Worm (Caenorhabditis elegans): ENCODE data around the gene ZK616.8.

DNA sequence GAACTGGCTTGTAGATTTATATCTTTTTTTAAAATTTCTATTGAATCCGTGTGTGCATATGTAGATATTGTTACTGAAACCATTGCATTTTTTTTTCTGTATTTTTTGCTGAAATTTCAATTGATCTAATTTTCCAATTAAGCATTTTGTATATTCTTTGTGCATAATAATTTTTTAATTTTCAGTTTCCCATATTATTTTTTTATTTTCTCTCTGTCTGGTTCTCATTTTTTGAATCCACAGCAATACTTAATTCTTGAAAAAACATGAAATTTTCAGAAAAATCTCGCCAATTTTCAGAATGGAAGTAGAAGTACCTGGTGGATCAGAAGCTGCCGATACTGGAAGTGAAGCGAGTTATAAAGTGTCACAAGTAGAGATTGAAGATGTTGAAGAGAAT is 45.4 kb downstream of the ZK616.8 start, which contains the start of gene sand-1:
- TF ChIP-seq flt-1 (GFP tag; IDR thresholded peaks at IDR 0.05) (no peak), ama-1 (optimal IDR thresholded peaks at IDR 0.05) (no peak), ceh-13 (GFP tag; optimal IDR thresholded peaks at IDR 0.05) (no peak), F13C5.2 (tag; optimal IDR thresholded peaks at IDR 0.05) (no peak), ets-7 (tag; optimal IDR thresholded peaks at IDR 0.05) (no peak), hmbx-1 (tag; optimal IDR thresholded peaks at IDR 0.05) (no peak), tbx-37 (GFP tag; conservative IDR thresholded peaks at IDR 0.05) (no peak), tbx-11 (GFP tag; IDR thresholded peaks at IDR 0.05) (no peak), aly-1 (tag; optimal IDR thresholded peaks at IDR 0.05) (no peak), hnd-1 (tag; optimal IDR thresholded peaks at IDR 0.05) (no peak), tra-4 (tag; optimal IDR thresholded peaks at IDR 0.05) (no peak), pes-1 (GFP tag; IDR thresholded peaks at IDR 0.05) (no peak), scrt-1 (GFP tag; IDR thresholded peaks at IDR 0.05) (no peak)

Data from whole organism, early embryonic.